Worm (Caenorhabditis elegans): Measurements from ENCODE around the gene B0310.3.
A peak's percentile ranks its signal among the peaks of the same experiment; 100 is the strongest.

B0310.3 gene

DNA sequence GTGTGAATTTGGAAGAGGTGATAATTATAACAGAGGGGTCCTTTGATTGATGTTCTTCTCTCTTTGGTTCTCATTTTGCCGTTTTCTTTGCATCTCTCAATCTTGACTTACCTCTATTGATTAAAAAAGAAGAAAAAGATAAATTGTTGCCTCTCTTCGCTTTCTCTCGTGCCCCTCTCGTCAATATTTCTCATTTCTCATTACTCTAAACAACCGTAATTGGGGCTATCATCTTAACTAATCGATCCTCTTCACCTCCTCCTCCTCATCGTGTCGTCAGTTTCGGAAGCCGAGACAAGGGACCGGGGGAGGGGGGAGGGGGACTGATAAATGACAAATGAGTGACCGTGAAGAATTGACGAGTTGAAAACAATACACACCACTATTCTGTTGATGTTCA is 22.1 kb downstream of the B0310.3 start:
- no peak for TF ChIP-seq nhr-47 (tag; optimal IDR thresholded peaks at IDR 0.05)
- no peak for TF ChIP-seq aha-1 (tag; optimal IDR thresholded peaks at IDR 0.05)
- TF ChIP-seq nhr-19 (GFP tag; conservative IDR thresholded peaks at IDR 0.05): no peak
- peak; percentile 28 for TF ChIP-seq snu-23 (GFP tag; optimal IDR thresholded peaks at IDR 0.05)
- TF ChIP-seq swsn-7 (tag; optimal IDR thresholded peaks at IDR 0.05): no peak
- peak; percentile 81 for TF ChIP-seq blmp-1 (tag; optimal IDR thresholded peaks at IDR 0.05)
- TF ChIP-seq nhr-77 (tag; optimal IDR thresholded peaks at IDR 0.05): no peak
- TF ChIP-seq nhr-71 (tag; optimal IDR thresholded peaks at IDR 0.05): peak; percentile 14
- no peak for TF ChIP-seq ets-5 (GFP tag; IDR thresholded peaks at IDR 0.05)
- peak in 4 of 6 experiments; percentile 39 to 81 (median 62) for TF ChIP-seq elt-3 (tag; optimal IDR thresholded peaks at IDR 0.05)
- no peak for TF ChIP-seq unc-62 (GFP tag; optimal IDR thresholded peaks at IDR 0.05)
- TF ChIP-seq hlh-4 (tag; optimal IDR thresholded peaks at IDR 0.05): no peak
- TF ChIP-seq ztf-4 (tag; optimal IDR thresholded peaks at IDR 0.05): no peak
- TF ChIP-seq C34B4.2 (tag; optimal IDR thresholded peaks at IDR 0.05): no peak
- no peak for TF ChIP-seq zag-1 (tag; optimal IDR thresholded peaks at IDR 0.05)
- TF ChIP-seq unc-86 (tag; optimal IDR thresholded peaks at IDR 0.05): no peak
- no peak for TF ChIP-seq ceh-88 (GFP tag; IDR thresholded peaks at IDR 0.05)
- TF ChIP-seq F16B12.6 (tag; optimal IDR thresholded peaks at IDR 0.05): no peak
- TF ChIP-seq unc-30 (tag; optimal IDR thresholded peaks at IDR 0.05): no peak
- no peak for TF ChIP-seq mef-2 (tag; optimal IDR thresholded peaks at IDR 0.05)
- TF ChIP-seq fkh-4 (tag; optimal IDR thresholded peaks at IDR 0.05; ENCODE audit: borderline replicate concordance): no peak
- TF ChIP-seq jun-1 (tag; optimal IDR thresholded peaks at IDR 0.05): no peak
- no peak for TF ChIP-seq aly-2 (tag; optimal IDR thresholded peaks at IDR 0.05)
- peak; percentile 51 for TF ChIP-seq vab-15 (tag; optimal IDR thresholded peaks at IDR 0.05)
- no peak for TF ChIP-seq egl-13 (tag; optimal IDR thresholded peaks at IDR 0.05)
- TF ChIP-seq ces-1 (GFP tag; optimal IDR thresholded peaks at IDR 0.05): no peak
- TF ChIP-seq mep-1 (tag; optimal IDR thresholded peaks at IDR 0.05): peak; percentile 17
- TF ChIP-seq efl-1 (optimal IDR thresholded peaks at IDR 0.05): no peak
- no peak for TF ChIP-seq efl-1 (GFP tag; optimal IDR thresholded peaks at IDR 0.05 in 1 of 2)
- TF ChIP-seq isw-1 (GFP tag; IDR thresholded peaks at IDR 0.05): no peak
- TF ChIP-seq nhr-237 (tag; optimal IDR thresholded peaks at IDR 0.05): no peak
- TF ChIP-seq elt-2 (tag; optimal IDR thresholded peaks at IDR 0.05): no peak
- TF ChIP-seq hpl-2 (GFP tag; optimal IDR thresholded peaks at IDR 0.05): no peak
- TF ChIP-seq nhr-76 (tag; optimal IDR thresholded peaks at IDR 0.05): no peak
- TF ChIP-seq nhr-11 (tag; optimal IDR thresholded peaks at IDR 0.05): no peak
- TF ChIP-seq nhr-20 (tag; optimal IDR thresholded peaks at IDR 0.05): peak; percentile 14
- no peak for TF ChIP-seq fos-1 (tag; optimal IDR thresholded peaks at IDR 0.05)
- TF ChIP-seq nhr-85 (tag): peak; percentile 85
- no peak for TF ChIP-seq ztf-11 (tag; optimal IDR thresholded peaks at IDR 0.05)
- no peak for TF ChIP-seq nhr-28 (tag; optimal IDR thresholded peaks at IDR 0.05)
- TF ChIP-seq lin-39 (tag; optimal IDR thresholded peaks at IDR 0.05): no peak
- TF ChIP-seq sptf-1 (tag; optimal IDR thresholded peaks at IDR 0.05): no peak
- TF ChIP-seq C16A3.4 (tag; optimal IDR thresholded peaks at IDR 0.05): no peak
- no peak for TF ChIP-seq sox-4 (tag; optimal IDR thresholded peaks at IDR 0.05)
- no peak for TF ChIP-seq ceh-8 (GFP tag; optimal IDR thresholded peaks at IDR 0.05)
- TF ChIP-seq pqm-1 (tag; optimal IDR thresholded peaks at IDR 0.05): no peak
- peak in 1 of 2 experiments; percentile 43 for TF ChIP-seq lsy-2 (tag; optimal IDR thresholded peaks at IDR 0.05)
- TF ChIP-seq tbx-2 (tag; optimal IDR thresholded peaks at IDR 0.05): no peak
- TF ChIP-seq Y116A8C.19 (tag; optimal IDR thresholded peaks at IDR 0.05; ENCODE audit: borderline replicate concordance): no peak
- TF ChIP-seq irx-1 (tag; optimal IDR thresholded peaks at IDR 0.05): no peak
- no peak for TF ChIP-seq lin-15B (tag; optimal IDR thresholded peaks at IDR 0.05)
- TF ChIP-seq ceh-90 (tag; optimal IDR thresholded peaks at IDR 0.05): no peak
- TF ChIP-seq fkh-8 (tag; optimal IDR thresholded peaks at IDR 0.05): no peak
- TF ChIP-seq skn-1 (tag; optimal IDR thresholded peaks at IDR 0.05): no peak
- peak; percentile 58 for TF ChIP-seq nhr-90 (tag; optimal IDR thresholded peaks at IDR 0.05; ENCODE audit: poor library complexity)
- peak in 1 of 2 experiments; percentile 17 for TF ChIP-seq lin-35 (GFP tag; optimal IDR thresholded peaks at IDR 0.05)
